Worm (Caenorhabditis elegans) whole organism, L1 larva: ENCODE measurements around the gene syd-9.

Experiments
- C16A3.4 ChIP-seq: fragments of 150-350 bp; optimal IDR thresholded peaks from 2 replicates; lab custom pipeline; 2014; ENCODE audit warnings: missing biosample characterization, missing genetic modification characterization
- aha-1 ChIP-seq: fragments of 150-350 bp; optimal IDR thresholded peaks from 2 replicates; lab custom pipeline; 2014; ENCODE audit warnings: missing biosample characterization, missing genetic modification characterization
- aly-2 ChIP-seq: fragments of 150-350 bp; optimal IDR thresholded peaks from 2 replicates; lab custom pipeline; 2014; ENCODE audit warnings: missing biosample characterization, missing genetic modification characterization
- ama-1 ChIP-seq: fragments of 150-350 bp; optimal IDR thresholded peaks from 2 replicates; lab custom pipeline; 2014
- blmp-1 ChIP-seq: fragments of 150-350 bp; optimal IDR thresholded peaks from 2 replicates; lab custom pipeline; 2014; ENCODE audit warnings: missing biosample characterization, missing genetic modification characterization
- ceh-82 ChIP-seq, 3 experiments: fragments of 150-350 bp in 1 of 3; sonication (generic microtip) in 2 of 3; optimal IDR thresholded peaks; 2 replicates each; lab custom pipeline; 2014 to 2017; ENCODE audit warnings: missing biosample characterization in 3 of 3, missing genetic modification characterization in 3 of 3
- ces-1 ChIP-seq: fragments of 150-350 bp; optimal IDR thresholded peaks from 2 replicates; lab custom pipeline; 2014; ENCODE audit warnings: missing biosample characterization, missing genetic modification reagents, missing genetic modification characterization
- dpl-1 ChIP-seq, 3 experiments: fragments of 150-350 bp in 2 of 3; sonication (generic microtip) in 1 of 3; optimal IDR thresholded peaks; 2 replicates each; lab custom pipeline; 2014 to 2017; ENCODE audit warnings: missing biosample characterization in 3 of 3, missing genetic modification characterization in 3 of 3, missing genetic modification reagents in 3 of 3
- dsc-1 ChIP-seq: sonication (generic microtip); optimal IDR thresholded peaks from 2 replicates; lab custom pipeline; 2016; ENCODE audit warnings: mild to moderate bottlenecking, missing genetic modification characterization, missing compliant biosample characterization
- efl-1 ChIP-seq, 4 experiments: fragments of 150-350 bp; optimal IDR thresholded peaks in 3 of 4; peaks in 1 of 4; 1 replicate in 1 of 4; 2 replicates in 3 of 4; lab custom pipeline; 2014; ENCODE audit warnings: missing biosample characterization in 2 of 4, missing genetic modification characterization in 2 of 4, missing genetic modification reagents in 2 of 4
- efl-3 ChIP-seq: fragments of 200-800 bp; sonication (Bioruptor generic); optimal IDR thresholded peaks from 2 replicates; lab custom pipeline; 2018; ENCODE audit warnings: mild to moderate bottlenecking, missing genetic modification characterization, missing compliant biosample characterization
- egl-13 ChIP-seq: sonication (generic microtip); optimal IDR thresholded peaks from 2 replicates; lab custom pipeline; 2016; ENCODE audit warnings: missing genotype, missing genetic modification reagents, missing genetic modification characterization, missing compliant biosample characterization
- elt-2 ChIP-seq: sonication (generic microtip); optimal IDR thresholded peaks from 2 replicates; lab custom pipeline; 2016; ENCODE audit warnings: missing genetic modification characterization, mild to moderate bottlenecking, inconsistent platforms, missing compliant biosample characterization, missing genetic modification reagents
- elt-3 ChIP-seq, 6 experiments: fragments of 150-350 bp in 1 of 6; sonication (generic microtip); optimal IDR thresholded peaks; 2 replicates each; lab custom pipeline; 2017 to 2018; ENCODE audit warnings: missing biosample characterization in 6 of 6, missing genetic modification characterization in 6 of 6, inconsistent platforms in 1 of 6
- ets-5 ChIP-seq: fragments of 200-800 bp; sonication (Bioruptor generic); IDR thresholded peaks from 2 replicates; pipeline ENCODE4 v1.3.6; 2022; ENCODE audit warnings: missing genetic modification characterization, missing compliant biosample characterization
- fkh-10 ChIP-seq: sonication (generic microtip); optimal IDR thresholded peaks from 2 replicates; lab custom pipeline; 2017; ENCODE audit warnings: missing biosample characterization, missing genetic modification reagents, missing genetic modification characterization
- fkh-8 ChIP-seq: sonication (generic microtip); optimal IDR thresholded peaks from 2 replicates; lab custom pipeline; 2016; ENCODE audit warnings: mild to moderate bottlenecking, missing genetic modification characterization, missing compliant biosample characterization
- grh-1 ChIP-seq: fragments of 200-800 bp; sonication (Bioruptor generic); IDR thresholded peaks from 2 replicates; pipeline ENCODE4 v1.3.6; 2022; ENCODE audit warnings: missing genetic modification reagents, missing genetic modification characterization, missing compliant biosample characterization
- irx-1 ChIP-seq: sonication (generic microtip); optimal IDR thresholded peaks from 2 replicates; lab custom pipeline; 2016; ENCODE audit warnings: missing genetic modification characterization, missing compliant biosample characterization
- isw-1 ChIP-seq: fragments of 200-800 bp; sonication (Bioruptor generic); IDR thresholded peaks from 2 replicates; pipeline ENCODE4 v1.3.6; 2022; ENCODE audit warnings: missing genetic modification characterization, missing compliant biosample characterization
- jun-1 ChIP-seq: fragments of 150-350 bp; optimal IDR thresholded peaks from 2 replicates; lab custom pipeline; 2014; ENCODE audit warnings: missing biosample characterization, missing genetic modification reagents, missing genetic modification characterization
- lin-13 ChIP-seq: fragments of 150-350 bp; optimal IDR thresholded peaks from 2 replicates; lab custom pipeline; 2014; ENCODE audit warnings: missing biosample characterization, missing genetic modification reagents, missing genetic modification characterization
- lin-14 ChIP-seq: fragments of 200-800 bp; sonication (Bioruptor generic); optimal IDR thresholded peaks from 2 replicates; lab custom pipeline; 2018; ENCODE audit warnings: mild to moderate bottlenecking, missing genetic modification characterization, moderate library complexity, missing compliant biosample characterization
- lin-35 ChIP-seq, 2 experiments: fragments of 150-350 bp; optimal IDR thresholded peaks; 2 replicates each; lab custom pipeline; 2014; ENCODE audit warnings: missing biosample characterization in 2 of 2, missing genetic modification characterization in 2 of 2, missing genetic modification reagents in 2 of 2
- lin-39 ChIP-seq: fragments of 150-350 bp; optimal IDR thresholded peaks from 2 replicates; lab custom pipeline; 2014; ENCODE audit warnings: missing biosample characterization, missing genetic modification reagents, missing genetic modification characterization
- mab-9 ChIP-seq: fragments of 200-800 bp; sonication (Bioruptor generic); IDR thresholded peaks from 2 replicates; pipeline ENCODE4 v1.3.6; 2022; ENCODE audit warnings: missing genetic modification reagents, missing genetic modification characterization, missing compliant biosample characterization
- mdl-1 ChIP-seq, 2 experiments: fragments of 150-350 bp; optimal IDR thresholded peaks; 2 replicates each; lab custom pipeline; 2014 to 2017; ENCODE audit warnings: missing biosample characterization in 2 of 2, missing genetic modification characterization in 2 of 2, inconsistent platforms in 1 of 2
- mep-1 ChIP-seq: fragments of 150-350 bp; optimal IDR thresholded peaks from 2 replicates; lab custom pipeline; 2014; ENCODE audit warnings: missing biosample characterization, missing genetic modification characterization
- nhr-19 ChIP-seq: fragments of 200-800 bp; sonication (Bioruptor generic); conservative IDR thresholded peaks from 2 replicates; pipeline ENCODE4 v1.3.6; 2022; ENCODE audit warnings: missing genetic modification characterization, missing compliant biosample characterization
- nhr-20 ChIP-seq: sonication (generic microtip); optimal IDR thresholded peaks from 2 replicates; lab custom pipeline; 2016; ENCODE audit warnings: mild to moderate bottlenecking, missing genetic modification characterization, missing compliant biosample characterization
- nhr-237 ChIP-seq: fragments of 150-350 bp; optimal IDR thresholded peaks from 2 replicates; lab custom pipeline; 2014; ENCODE audit warnings: missing biosample characterization, missing genetic modification characterization
- nhr-28 ChIP-seq: fragments of 150-350 bp; optimal IDR thresholded peaks from 2 replicates; lab custom pipeline; 2014; ENCODE audit warnings: missing biosample characterization, missing genetic modification characterization
- nhr-47 ChIP-seq: sonication (generic microtip); optimal IDR thresholded peaks from 2 replicates; lab custom pipeline; 2016; ENCODE audit warnings: mild to moderate bottlenecking, missing genetic modification characterization, moderate library complexity, missing compliant biosample characterization
- nhr-71 ChIP-seq: sonication (generic microtip); optimal IDR thresholded peaks from 2 replicates; lab custom pipeline; 2016; ENCODE audit warnings: mild to moderate bottlenecking, missing genetic modification characterization, moderate library complexity, missing compliant biosample characterization
- nhr-77 ChIP-seq: fragments of 150-350 bp; optimal IDR thresholded peaks from 2 replicates; lab custom pipeline; 2014; ENCODE audit warnings: missing biosample characterization, missing genetic modification characterization
- nhr-85 ChIP-seq: sonication (generic microtip); peaks from one replicate; lab custom pipeline; 2016; ENCODE audit warnings: missing genetic modification characterization, inconsistent platforms, missing compliant biosample characterization
- nhr-90 ChIP-seq: sonication (generic microtip); optimal IDR thresholded peaks from 2 replicates; lab custom pipeline; 2016; ENCODE audit warnings: mild to moderate bottlenecking, missing genetic modification characterization, missing compliant biosample characterization; ENCODE audit not compliant: poor library complexity
- pag-3 ChIP-seq: sonication (generic microtip); optimal IDR thresholded peaks from 2 replicates; lab custom pipeline; 2017; ENCODE audit warnings: missing genetic modification characterization, mild to moderate bottlenecking, missing compliant biosample characterization, antibody characterized with exemption, borderline replicate concordance; ENCODE audit not compliant: insufficient read depth
- pqm-1 ChIP-seq: sonication (generic microtip); optimal IDR thresholded peaks from 3 replicates; lab custom pipeline; 2017; ENCODE audit warnings: missing biosample characterization, missing genetic modification characterization
- rnt-1 ChIP-seq: sonication (generic microtip); optimal IDR thresholded peaks from 2 replicates; lab custom pipeline; 2016; ENCODE audit warnings: mild to moderate bottlenecking, missing genetic modification characterization, moderate library complexity, missing compliant biosample characterization
- skn-1 ChIP-seq: fragments of 150-350 bp; optimal IDR thresholded peaks from 2 replicates; lab custom pipeline; 2014; ENCODE audit warnings: missing biosample characterization, missing genetic modification characterization
- snu-23 ChIP-seq: sonication (generic microtip); optimal IDR thresholded peaks from 2 replicates; lab custom pipeline; 2016; ENCODE audit warnings: missing genetic modification characterization, missing compliant biosample characterization
- swsn-7 ChIP-seq: sonication (generic microtip); optimal IDR thresholded peaks from 2 replicates; lab custom pipeline; 2016; ENCODE audit warnings: missing genetic modification characterization, missing compliant biosample characterization
- zip-4 ChIP-seq: fragments of 200-800 bp; sonication (Bioruptor generic); optimal IDR thresholded peaks from 2 replicates; lab custom pipeline; 2018; ENCODE audit warnings: mild to moderate bottlenecking, missing genetic modification characterization, moderate library complexity, missing compliant biosample characterization

Gene syd-9

DNA sequence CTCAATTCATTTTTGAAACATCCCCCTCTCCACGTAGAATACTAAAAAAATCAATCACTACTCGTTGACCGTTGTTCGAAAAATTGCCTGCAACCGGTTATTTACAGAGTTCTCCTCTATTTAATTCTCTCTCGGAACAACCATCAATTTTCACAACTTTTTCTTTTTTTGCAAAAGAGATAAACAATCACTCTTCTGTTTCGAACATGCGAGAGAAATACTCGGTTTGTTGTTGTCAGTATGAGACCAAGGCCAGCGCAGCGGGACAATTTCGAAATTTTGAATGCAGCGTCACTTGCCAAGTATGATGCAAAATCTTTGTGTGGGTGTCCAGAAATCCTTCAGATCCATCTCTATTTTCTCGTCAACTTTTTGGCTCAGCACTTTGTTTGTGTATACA is 12.4 kb downstream of the syd-9 start (continued):
- TF ChIP-seq egl-13 (tag; lab: Kevin White, UChicago) (no peak), dpl-1 (GFP tag; optimal IDR thresholded peaks at IDR 0.05; lab: Kevin White, UChicago) (no peak), lin-35 (GFP tag; optimal IDR thresholded peaks at IDR 0.05; lab: Kevin White, UChicago) (no peak), pag-3 (tag; lab: Kevin White, UChicago) (no peak), nhr-28 (tag; lab: Kevin White, UChicago) (no peak), pqm-1 (tag; lab: Kevin White, UChicago) (no peak), nhr-85 (tag; lab: Kevin White, UChicago) (peak; percentile 77), nhr-237 (tag; lab: Kevin White, UChicago) (no peak), C16A3.4 (no peak), zip-4 (GFP tag; lab: Kevin White, UChicago) (no peak), nhr-20 (tag; lab: Kevin White, UChicago) (peak; percentile 27), lin-13 (GFP tag; lab: Kevin White, UChicago) (no peak), mab-9 (GFP tag; lab: Robert Waterston, UW) (no peak), efl-1 (optimal IDR thresholded peaks at IDR 0.05; lab: Kevin White, UChicago) (peak in 1 of 2 experiments; percentile 11), efl-1 (GFP tag; optimal IDR thresholded peaks at IDR 0.05 in 1 of 2; lab: Kevin White, UChicago) (no peak), isw-1 (no peak), skn-1 (tag; lab: Kevin White, UChicago) (no peak), ets-5 (GFP tag; lab: Robert Waterston, UW) (no peak), grh-1 (GFP tag; lab: Robert Waterston, UW) (no peak), mdl-1 (tag; optimal IDR thresholded peaks at IDR 0.05; lab: Kevin White, UChicago) (no peak), nhr-47 (tag; lab: Kevin White, UChicago) (peak; percentile 26), lin-39 (tag; lab: Kevin White, UChicago) (no peak), ces-1 (GFP tag; lab: Kevin White, UChicago) (no peak), mep-1 (tag; lab: Kevin White, UChicago) (peak; percentile 21)

DNA sequence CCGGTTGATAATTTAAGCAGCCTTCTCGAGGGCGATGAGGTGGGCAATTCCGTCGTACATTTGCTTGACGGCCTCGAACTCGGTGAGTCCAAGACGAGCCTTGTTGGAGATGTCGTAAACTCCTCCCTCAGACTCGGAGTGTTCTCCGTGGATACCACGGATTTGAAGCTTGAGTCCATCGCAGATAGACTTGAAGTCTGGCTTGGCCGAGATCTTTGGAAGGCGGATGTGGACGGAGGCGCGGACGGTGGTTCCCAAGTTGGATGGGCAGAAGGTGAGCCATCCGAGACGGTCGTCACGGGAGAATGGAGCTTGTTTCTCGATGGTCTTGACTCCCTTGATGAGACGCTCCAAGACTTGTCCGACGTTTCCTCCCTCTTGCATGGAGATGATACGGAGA is 13.0 kb downstream of the syd-9 start:
- TF ChIP-seq ets-5 (GFP tag; lab: Robert Waterston, UW) (0 out of 2 replicates have a peak, but pooled peaks have one; percentile 23), rnt-1 (no peak), efl-3 (GFP tag; lab: Kevin White, UChicago) (no peak), swsn-7 (tag; lab: Kevin White, UChicago) (no peak), aha-1 (tag; lab: Kevin White, UChicago) (no peak), aly-2 (tag; lab: Kevin White, UChicago) (no peak), fkh-8 (tag; lab: Kevin White, UChicago) (no peak), irx-1 (tag; lab: Kevin White, UChicago) (no peak), ceh-82 (tag; optimal IDR thresholded peaks at IDR 0.05; lab: Kevin White, UChicago) (no peak)
- TF ChIP-seq, all 84 proteins: peak for 1

DNA sequence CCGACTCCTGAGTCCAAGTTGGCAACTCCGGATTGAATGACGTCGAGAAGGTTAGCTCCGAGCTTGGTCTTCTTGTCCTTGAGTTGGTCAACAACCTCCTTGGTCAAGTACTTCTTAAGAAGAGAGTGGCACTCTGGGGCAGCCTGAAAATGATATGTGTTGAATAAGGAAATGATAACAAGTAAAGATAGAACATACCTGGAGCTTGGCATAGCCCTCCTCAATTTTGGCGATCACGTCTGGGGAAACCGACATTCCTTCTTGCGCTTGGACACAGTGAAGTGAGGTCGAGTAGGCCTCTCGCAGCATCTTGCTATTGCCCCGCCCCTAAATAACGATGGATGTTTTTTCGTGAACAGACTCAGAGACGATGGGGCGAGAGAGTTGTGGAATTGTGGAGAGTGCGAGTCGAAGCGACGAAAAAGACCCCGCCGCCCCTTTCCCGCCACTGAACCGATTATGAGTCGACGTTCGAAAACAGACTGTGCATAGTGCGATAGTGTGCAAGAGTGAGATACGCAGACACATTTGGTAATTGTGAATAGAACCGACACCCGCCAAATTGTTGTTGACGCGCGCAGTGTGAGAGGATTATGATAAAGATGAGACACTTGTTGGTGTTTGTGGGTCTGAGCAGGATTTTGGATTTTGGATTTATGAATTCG is 14.4 kb downstream of the syd-9 start:
- TF ChIP-seq efl-1 (optimal IDR thresholded peaks at IDR 0.05; lab: Kevin White, UChicago) = peak in 1 of 2 experiments; percentile 13
- TF ChIP-seq efl-1 (GFP tag; optimal IDR thresholded peaks at IDR 0.05 in 1 of 2; lab: Kevin White, UChicago) = no peak
- TF ChIP-seq lin-39 (tag; lab: Kevin White, UChicago) = no peak
- peak; percentile 4 for TF ChIP-seq ama-1
- peak; percentile 83 for TF ChIP-seq lin-14
- TF ChIP-seq fkh-8 (tag; lab: Kevin White, UChicago) = no peak
- peak; percentile 18 for TF ChIP-seq nhr-19
- peak; percentile 7 for TF ChIP-seq nhr-47 (tag; lab: Kevin White, UChicago)
- TF ChIP-seq elt-2 (tag; lab: Kevin White, UChicago) = no peak
- TF ChIP-seq grh-1 (GFP tag; lab: Robert Waterston, UW) = no peak
- no peak for TF ChIP-seq elt-3 (tag; optimal IDR thresholded peaks at IDR 0.05; lab: Kevin White, UChicago)
- peak in 1 of 2 experiments; percentile 3 for TF ChIP-seq lin-35 (GFP tag; optimal IDR thresholded peaks at IDR 0.05; lab: Kevin White, UChicago)
- peak; percentile 53 for TF ChIP-seq nhr-71 (tag; lab: Kevin White, UChicago)
- TF ChIP-seq pag-3 (tag; lab: Kevin White, UChicago) = no peak
- peak; percentile 26 for TF ChIP-seq jun-1 (tag; lab: Kevin White, UChicago)
- TF ChIP-seq C16A3.4 = peak; percentile 33
- peak; percentile 53 for TF ChIP-seq snu-23
- peak in 1 of 2 experiments; percentile 16 for TF ChIP-seq mdl-1 (tag; optimal IDR thresholded peaks at IDR 0.05; lab: Kevin White, UChicago)
- peak; percentile 37 for TF ChIP-seq swsn-7 (tag; lab: Kevin White, UChicago)
- no peak for TF ChIP-seq blmp-1 (tag; lab: Kevin White, UChicago)
- peak; percentile 11 for TF ChIP-seq nhr-90 (tag; lab: Kevin White, UChicago)
- TF ChIP-seq dsc-1 = peak; percentile 48
- TF ChIP-seq mep-1 (tag; lab: Kevin White, UChicago) = peak; percentile 43
- peak in 2 of 3 experiments; percentile 42 for TF ChIP-seq ceh-82 (tag; optimal IDR thresholded peaks at IDR 0.05; lab: Kevin White, UChicago)
- TF ChIP-seq dpl-1 (GFP tag; optimal IDR thresholded peaks at IDR 0.05; lab: Kevin White, UChicago) = peak in 1 of 3 experiments; percentile 5
- TF ChIP-seq nhr-77 (tag; lab: Kevin White, UChicago) = peak; percentile 29
- TF ChIP-seq nhr-85 (tag; lab: Kevin White, UChicago) = peak; percentile 70
- TF ChIP-seq rnt-1 = peak; percentile 16
- TF ChIP-seq fkh-10 (GFP tag; lab: Kevin White, UChicago) = no peak
